Worm (Caenorhabditis elegans): ENCODE measurements around the gene hrg-9.

Gene hrg-9

DNA sequence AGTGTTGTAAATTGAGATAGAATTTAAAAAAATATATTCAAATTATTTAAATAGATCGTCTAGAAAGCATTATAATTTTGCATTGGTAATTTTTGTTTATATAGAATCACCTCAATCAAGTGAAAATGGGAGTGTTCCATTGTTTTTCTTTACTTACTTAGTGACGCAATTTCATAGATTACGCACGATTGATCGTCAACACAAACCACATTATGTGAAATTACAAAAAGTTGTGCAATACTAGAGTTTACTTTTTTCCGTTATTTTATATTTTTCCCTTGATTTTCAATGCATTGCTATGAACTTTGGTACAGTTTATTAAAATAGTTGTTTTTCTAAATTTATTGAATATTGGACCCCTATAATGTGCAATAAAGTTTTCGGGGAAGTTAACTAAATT lies 23.7 kb downstream of the hrg-9 start, which contains the start of gene T16G1.5:
T16G1.5 (minus strand) TSS at position 119 of the 400 bp plus-strand sequence.
- TF ChIP-seq aly-1 (tag; optimal IDR thresholded peaks at IDR 0.05) (no peak), sea-1 (GFP tag; conservative IDR thresholded peaks at IDR 0.05) (no peak), ceh-36 (tag; optimal IDR thresholded peaks at IDR 0.05) (no peak), hnd-1 (tag; optimal IDR thresholded peaks at IDR 0.05) (no peak), pes-1 (GFP tag; IDR thresholded peaks at IDR 0.05) (no peak), hmg-4 (GFP tag; optimal IDR thresholded peaks at IDR 0.05) (no peak), tbx-11 (GFP tag; IDR thresholded peaks at IDR 0.05) (no peak), flt-1 (GFP tag; IDR thresholded peaks at IDR 0.05) (no peak)

ce11 chrV:12937098-12937497 lies 26.0 kb downstream of the hrg-9 start, which contains the start of gene T16G1.6:
Gene T16G1.6, minus strand, starts transcription at chrV:12937174.
- TF ChIP-seq ceh-13 (GFP tag; optimal IDR thresholded peaks at IDR 0.05), result no peak
- TF ChIP-seq tbx-37 (GFP tag; conservative IDR thresholded peaks at IDR 0.05), result no peak
- no peak for TF ChIP-seq ama-1 (optimal IDR thresholded peaks at IDR 0.05)
- TF ChIP-seq pes-1 (GFP tag; IDR thresholded peaks at IDR 0.05), result no peak
- no peak for TF ChIP-seq B0310.2 (tag; optimal IDR thresholded peaks at IDR 0.05)
- no peak for TF ChIP-seq aly-1 (tag; optimal IDR thresholded peaks at IDR 0.05)

ce11 chrV:12934976-12935375 lies 28.2 kb downstream of the hrg-9 start, which contains the start of gene T16G1.7:
Gene T16G1.7, minus strand, starts transcription at chrV:12935112.
- no peak for TF ChIP-seq aly-1 (tag; optimal IDR thresholded peaks at IDR 0.05)
- TF ChIP-seq sea-1 (GFP tag; conservative IDR thresholded peaks at IDR 0.05), result no peak
- no peak for TF ChIP-seq tra-4 (tag; optimal IDR thresholded peaks at IDR 0.05)
- no peak for TF ChIP-seq pes-1 (GFP tag; IDR thresholded peaks at IDR 0.05)
- TF ChIP-seq tbx-11 (GFP tag; IDR thresholded peaks at IDR 0.05), result no peak
- no peak for TF ChIP-seq hmbx-1 (tag; optimal IDR thresholded peaks at IDR 0.05)
- TF ChIP-seq tbx-37 (GFP tag; conservative IDR thresholded peaks at IDR 0.05), result no peak
- no peak for TF ChIP-seq F13C5.2 (tag; optimal IDR thresholded peaks at IDR 0.05)
- no peak for TF ChIP-seq hmg-4 (GFP tag; optimal IDR thresholded peaks at IDR 0.05)
- no peak for TF ChIP-seq scrt-1 (GFP tag; IDR thresholded peaks at IDR 0.05)
- TF ChIP-seq ama-1 (optimal IDR thresholded peaks at IDR 0.05), result no peak

DNA sequence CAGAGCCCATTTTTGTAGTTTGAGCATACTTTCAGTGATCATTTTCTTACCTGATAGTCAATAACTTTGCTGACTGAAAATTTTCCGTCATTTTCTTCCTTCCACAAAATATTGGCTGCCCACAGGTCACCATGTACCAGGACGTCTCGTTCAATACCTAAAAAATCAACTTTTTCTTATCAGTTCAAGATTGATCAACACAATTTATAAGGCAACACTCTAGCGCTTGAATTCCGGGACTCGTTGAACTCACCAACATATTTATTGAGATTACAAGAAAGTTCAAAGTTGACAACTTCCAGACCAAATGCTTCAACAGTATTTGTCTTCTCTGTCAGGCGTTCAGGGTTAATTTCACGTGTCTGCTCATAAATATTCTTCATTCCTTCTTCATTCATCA lies 29.5 kb downstream of the hrg-9 start:
- TF ChIP-seq hmg-4 (GFP tag; optimal IDR thresholded peaks at IDR 0.05), result no peak
- TF ChIP-seq sea-1 (GFP tag; conservative IDR thresholded peaks at IDR 0.05), result no peak
- no peak for TF ChIP-seq hnd-1 (tag; optimal IDR thresholded peaks at IDR 0.05)
- no peak for TF ChIP-seq tbx-11 (GFP tag; IDR thresholded peaks at IDR 0.05)
- TF ChIP-seq ama-1 (optimal IDR thresholded peaks at IDR 0.05), result no peak
- TF ChIP-seq flt-1 (GFP tag; IDR thresholded peaks at IDR 0.05), result no peak
- TF ChIP-seq ceh-36 (tag; optimal IDR thresholded peaks at IDR 0.05), result no peak
- TF ChIP-seq tra-4 (tag; optimal IDR thresholded peaks at IDR 0.05), result no peak
- TF ChIP-seq aly-1 (tag; optimal IDR thresholded peaks at IDR 0.05), result no peak
- TF ChIP-seq B0310.2 (tag; optimal IDR thresholded peaks at IDR 0.05), result no peak
- TF ChIP-seq hmbx-1 (tag; optimal IDR thresholded peaks at IDR 0.05), result no peak
- TF ChIP-seq pes-1 (GFP tag; IDR thresholded peaks at IDR 0.05), result no peak

ce11 chrV:12928929-12929532 lies 34.1 kb downstream of the hrg-9 start, which contains the start of gene T16G1.2:
Gene T16G1.2, plus strand, starts transcription at chrV:12929482.
- TF ChIP-seq pes-1 (GFP tag; IDR thresholded peaks at IDR 0.05) (no peak), hnd-1 (tag; optimal IDR thresholded peaks at IDR 0.05) (no peak), ceh-36 (tag; optimal IDR thresholded peaks at IDR 0.05) (no peak), ets-7 (tag; optimal IDR thresholded peaks at IDR 0.05) (no peak), flt-1 (GFP tag; IDR thresholded peaks at IDR 0.05) (no peak), tra-4 (tag; optimal IDR thresholded peaks at IDR 0.05) (no peak), aly-1 (tag; optimal IDR thresholded peaks at IDR 0.05) (no peak), ama-1 (optimal IDR thresholded peaks at IDR 0.05) (no peak), F13C5.2 (tag; optimal IDR thresholded peaks at IDR 0.05) (no peak), B0310.2 (tag; optimal IDR thresholded peaks at IDR 0.05) (no peak), scrt-1 (GFP tag; IDR thresholded peaks at IDR 0.05) (no peak), hmbx-1 (tag; optimal IDR thresholded peaks at IDR 0.05) (no peak), ceh-13 (GFP tag; optimal IDR thresholded peaks at IDR 0.05) (no peak), hmg-4 (GFP tag; optimal IDR thresholded peaks at IDR 0.05) (no peak), tbx-11 (GFP tag; IDR thresholded peaks at IDR 0.05) (no peak), tbx-37 (GFP tag; conservative IDR thresholded peaks at IDR 0.05) (no peak), sea-1 (GFP tag; conservative IDR thresholded peaks at IDR 0.05) (no peak)

DNA sequence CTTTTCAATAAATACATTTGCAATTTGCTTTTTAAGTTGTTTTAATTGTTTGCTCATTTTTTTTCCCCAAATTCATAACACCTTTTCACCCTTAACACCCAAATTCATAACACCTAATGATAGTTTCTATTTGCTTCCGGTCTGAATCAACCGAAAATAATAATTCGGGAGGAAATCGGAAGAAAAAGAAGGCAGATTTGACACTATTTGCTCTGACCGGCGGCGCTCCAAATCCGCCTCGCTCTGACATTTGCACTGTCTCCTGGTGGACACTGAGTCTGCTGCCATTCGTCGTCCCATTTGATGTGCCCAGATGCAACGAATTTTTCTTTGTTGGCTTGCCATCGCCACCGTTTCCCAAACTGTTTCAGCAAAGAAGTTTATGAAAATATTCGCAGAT lies 39.0 kb downstream of the hrg-9 start, which contains the start of gene pqn-67:
pqn-67 (plus strand) TSS at position 301 of the 400 bp plus-strand sequence.
- TF ChIP-seq hnd-1 (tag; optimal IDR thresholded peaks at IDR 0.05), result no peak
- TF ChIP-seq aly-1 (tag; optimal IDR thresholded peaks at IDR 0.05), result no peak
- TF ChIP-seq ceh-13 (GFP tag; optimal IDR thresholded peaks at IDR 0.05), result no peak
- TF ChIP-seq ceh-36 (tag; optimal IDR thresholded peaks at IDR 0.05), result no peak
- TF ChIP-seq ets-7 (tag; optimal IDR thresholded peaks at IDR 0.05), result no peak
- no peak for TF ChIP-seq flt-1 (GFP tag; IDR thresholded peaks at IDR 0.05)
- no peak for TF ChIP-seq tra-4 (tag; optimal IDR thresholded peaks at IDR 0.05)
- TF ChIP-seq F13C5.2 (tag; optimal IDR thresholded peaks at IDR 0.05), result no peak
- no peak for TF ChIP-seq ama-1 (optimal IDR thresholded peaks at IDR 0.05)
- TF ChIP-seq tbx-37 (GFP tag; conservative IDR thresholded peaks at IDR 0.05), result no peak
- TF ChIP-seq hmg-4 (GFP tag; optimal IDR thresholded peaks at IDR 0.05), result no peak
- TF ChIP-seq B0310.2 (tag; optimal IDR thresholded peaks at IDR 0.05), result no peak
- TF ChIP-seq scrt-1 (GFP tag; IDR thresholded peaks at IDR 0.05), result no peak
- TF ChIP-seq tbx-11 (GFP tag; IDR thresholded peaks at IDR 0.05), result no peak
- no peak for TF ChIP-seq hmbx-1 (tag; optimal IDR thresholded peaks at IDR 0.05)
- no peak for TF ChIP-seq pes-1 (GFP tag; IDR thresholded peaks at IDR 0.05)

DNA sequence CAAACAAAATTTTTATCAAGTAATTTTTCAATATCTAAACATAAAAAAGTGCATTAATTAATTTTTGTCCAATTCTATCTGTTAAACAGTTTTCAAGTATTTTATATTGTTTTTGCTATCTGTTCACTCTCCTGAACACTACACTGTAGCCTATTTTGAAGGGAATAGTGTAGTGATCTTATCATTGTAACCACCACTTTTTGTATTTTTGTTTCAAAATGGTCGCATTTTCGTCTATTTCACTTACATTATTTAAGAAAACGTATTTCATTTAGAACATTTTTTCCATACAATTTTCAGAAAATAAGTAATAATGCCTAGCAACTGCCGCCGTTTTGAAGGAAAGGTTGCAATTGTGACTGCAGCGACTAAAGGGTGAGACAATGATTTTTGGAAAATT lies 40.8 kb downstream of the hrg-9 start, which contains the start of gene dhrs-4:
dhrs-4 (plus strand) TSS at position 301 of the 400 bp plus-strand sequence.
- TF ChIP-seq tbx-37 (GFP tag; conservative IDR thresholded peaks at IDR 0.05), result no peak
- no peak for TF ChIP-seq aly-1 (tag; optimal IDR thresholded peaks at IDR 0.05)
- no peak for TF ChIP-seq scrt-1 (GFP tag; IDR thresholded peaks at IDR 0.05)
- TF ChIP-seq B0310.2 (tag; optimal IDR thresholded peaks at IDR 0.05), result no peak
- TF ChIP-seq sea-1 (GFP tag; conservative IDR thresholded peaks at IDR 0.05), result no peak
- TF ChIP-seq ama-1 (optimal IDR thresholded peaks at IDR 0.05), result no peak
- no peak for TF ChIP-seq flt-1 (GFP tag; IDR thresholded peaks at IDR 0.05)
- no peak for TF ChIP-seq tra-4 (tag; optimal IDR thresholded peaks at IDR 0.05)
- no peak for TF ChIP-seq ceh-13 (GFP tag; optimal IDR thresholded peaks at IDR 0.05)
- no peak for TF ChIP-seq ets-7 (tag; optimal IDR thresholded peaks at IDR 0.05)
- TF ChIP-seq F13C5.2 (tag; optimal IDR thresholded peaks at IDR 0.05), result no peak
- TF ChIP-seq tbx-11 (GFP tag; IDR thresholded peaks at IDR 0.05), result no peak
- no peak for TF ChIP-seq ceh-36 (tag; optimal IDR thresholded peaks at IDR 0.05)
- TF ChIP-seq hnd-1 (tag; optimal IDR thresholded peaks at IDR 0.05), result no peak
- no peak for TF ChIP-seq hmg-4 (GFP tag; optimal IDR thresholded peaks at IDR 0.05)
- no peak for TF ChIP-seq pes-1 (GFP tag; IDR thresholded peaks at IDR 0.05)
- no peak for TF ChIP-seq hmbx-1 (tag; optimal IDR thresholded peaks at IDR 0.05)

Data from whole organism, early embryonic.